Worm (Caenorhabditis elegans) whole organism, L1 larva: ENCODE measurements around the gene npp-15.
"Not testable (repeated sequence)": the region's sequence is repeated elsewhere in the genome, so short reads cannot be mapped to it uniquely, and the experiment has no call there.

Experiments
- aha-1 ChIP-seq: fragments of 150-350 bp; optimal IDR thresholded peaks from 2 replicates; lab custom pipeline; 2014; ENCODE audit warnings: missing biosample characterization, missing genetic modification characterization
- ceh-8 ChIP-seq: fragments of 200-800 bp; sonication (Bioruptor generic); optimal IDR thresholded peaks from 2 replicates; lab custom pipeline; 2018; ENCODE audit warnings: mild to moderate bottlenecking, missing genetic modification characterization, moderate library complexity, missing compliant biosample characterization
- ceh-82 ChIP-seq, 3 experiments: fragments of 150-350 bp in 1 of 3; sonication (generic microtip) in 2 of 3; optimal IDR thresholded peaks; 2 replicates each; lab custom pipeline; 2014 to 2017; ENCODE audit warnings: missing biosample characterization in 3 of 3, missing genetic modification characterization in 3 of 3
- egl-27 ChIP-seq, 2 experiments: fragments of 150-350 bp in 1 of 2; sonication (generic microtip); optimal IDR thresholded peaks; 3 replicates each; lab custom pipeline; 2017 to 2018; ENCODE audit warnings: missing biosample characterization in 2 of 2, missing genetic modification characterization in 2 of 2, missing genetic modification reagents in 2 of 2
- hpl-2 ChIP-seq: fragments of 150-350 bp; optimal IDR thresholded peaks from 2 replicates; lab custom pipeline; 2014; ENCODE audit warnings: missing biosample characterization, missing genetic modification reagents, missing genetic modification characterization
- lsy-2 ChIP-seq, 2 experiments: fragments of 150-350 bp; optimal IDR thresholded peaks; 2 replicates each; lab custom pipeline; 2014; ENCODE audit warnings: missing biosample characterization in 2 of 2, missing genetic modification characterization in 2 of 2
- mdl-1 ChIP-seq, 2 experiments: fragments of 150-350 bp; optimal IDR thresholded peaks; 2 replicates each; lab custom pipeline; 2014 to 2017; ENCODE audit warnings: missing biosample characterization in 2 of 2, missing genetic modification characterization in 2 of 2, inconsistent platforms in 1 of 2
- nhr-11 ChIP-seq: fragments of 150-350 bp; optimal IDR thresholded peaks from 2 replicates; lab custom pipeline; 2014; ENCODE audit warnings: missing biosample characterization, missing genetic modification characterization
- nhr-76 ChIP-seq: sonication (generic microtip); optimal IDR thresholded peaks from 2 replicates; lab custom pipeline; 2017; ENCODE audit warnings: missing biosample characterization, missing genetic modification characterization
- nhr-77 ChIP-seq: fragments of 150-350 bp; optimal IDR thresholded peaks from 2 replicates; lab custom pipeline; 2014; ENCODE audit warnings: missing biosample characterization, missing genetic modification characterization
- skn-1 ChIP-seq: fragments of 150-350 bp; optimal IDR thresholded peaks from 2 replicates; lab custom pipeline; 2014; ENCODE audit warnings: missing biosample characterization, missing genetic modification characterization
- sup-37 ChIP-seq: fragments of 200-800 bp; sonication (Bioruptor generic); optimal IDR thresholded peaks from 2 replicates; lab custom pipeline; 2018; ENCODE audit warnings: mild to moderate bottlenecking, missing genetic modification characterization, missing compliant biosample characterization
- zag-1 ChIP-seq: fragments of 150-350 bp; optimal IDR thresholded peaks from 2 replicates; lab custom pipeline; 2014; ENCODE audit warnings: missing biosample characterization, missing genetic modification characterization
- ztf-11 ChIP-seq, 2 experiments: sonication (generic microtip); optimal IDR thresholded peaks; 2 replicates each; lab custom pipeline; 2016 to 2017; ENCODE audit warnings: missing genetic modification characterization in 2 of 2, missing biosample characterization in 1 of 2, missing compliant biosample characterization in 1 of 2

ce11 chrIII:7965946-7966692 is 37.3 kb downstream of the npp-15 start:
- not testable (repeated sequence) for TF ChIP-seq egl-27 (tag; optimal IDR thresholded peaks at IDR 0.05; lab: Kevin White, UChicago); ceh-82 (tag; optimal IDR thresholded peaks at IDR 0.05; lab: Kevin White, UChicago); skn-1 (tag; lab: Kevin White, UChicago); nhr-11 (tag; lab: Kevin White, UChicago); mdl-1 (tag; optimal IDR thresholded peaks at IDR 0.05; lab: Kevin White, UChicago); hpl-2; zag-1 (tag; lab: Kevin White, UChicago); nhr-77 (tag; lab: Kevin White, UChicago); ztf-11 (tag; optimal IDR thresholded peaks at IDR 0.05; lab: Kevin White, UChicago); nhr-76 (tag; lab: Kevin White, UChicago); ceh-8 (GFP tag; lab: Kevin White, UChicago); aha-1 (tag; lab: Kevin White, UChicago); lsy-2 (tag; optimal IDR thresholded peaks at IDR 0.05; lab: Kevin White, UChicago); sup-37 (GFP tag; lab: Kevin White, UChicago)
